Fruit fly (Drosophila melanogaster): ENCODE results near the gene CG3168.

Gene CG3168

dm6 chrX:6687267-6687666 is 52.5 kb downstream of the CG3168 start, which contains the start of gene CG44303 (continued):
- TF ChIP-seq stwl (tag; optimal IDR thresholded peaks at IDR 0.05) (peak; percentile 31), Dref (GFP tag; IDR thresholded peaks at IDR 0.05) (peak; percentile 77), tll (GFP tag; optimal IDR thresholded peaks at IDR 0.05) (no peak), CG1602 (GFP tag; optimal IDR thresholded peaks at IDR 0.05) (no peak), vnd (GFP tag; IDR thresholded peaks at IDR 0.05; ENCODE audit: partially characterized antibody) (peak; percentile 62), HLH4C (GFP tag; IDR thresholded peaks at IDR 0.05; ENCODE audit: partially characterized antibody) (peak; percentile 80), CG2116 (GFP tag; optimal IDR thresholded peaks at IDR 0.05) (peak; percentile 61), CG7963 (GFP tag; IDR thresholded peaks at IDR 0.05; ENCODE audit: partially characterized antibody) (peak; percentile 59; the same call in 2 of the 3 replicates), her (GFP tag; optimal IDR thresholded peaks at IDR 0.05) (no peak), bbx (GFP tag; IDR thresholded peaks at IDR 0.05; ENCODE audit: partially characterized antibody) (peak; percentile 74), gt (GFP tag; IDR thresholded peaks at IDR 0.05) (no peak), mld (GFP tag; IDR thresholded peaks at IDR 0.05; ENCODE audit: partially characterized antibody) (peak; percentile 80), CG6791 (GFP tag; IDR thresholded peaks at IDR 0.05; ENCODE audit: partially characterized antibody) (peak; percentile 82), CG4424 (GFP tag; optimal IDR thresholded peaks at IDR 0.05) (no peak), CG13287 (GFP tag; IDR thresholded peaks at IDR 0.05; ENCODE audit: partially characterized antibody) (peak; percentile 44; the same call in 1 of the 2 replicates), ato (GFP tag; IDR thresholded peaks at IDR 0.05; ENCODE audit: partially characterized antibody) (peak; percentile 79), pzg (GFP tag; optimal IDR thresholded peaks at IDR 0.05) (peak; percentile 28), chinmo (GFP tag; IDR thresholded peaks at IDR 0.05; ENCODE audit: partially characterized antibody) (0 out of 4 replicates have a peak, but pooled peaks have one; percentile 11), Doc3 (GFP tag; IDR thresholded peaks at IDR 0.05; ENCODE audit: partially characterized antibody) (peak; percentile 34; the same call in 1 of the 3 replicates), amos (GFP tag; IDR thresholded peaks at IDR 0.05; ENCODE audit: partially characterized antibody) (peak; percentile 61; the same call in 1 of the 2 replicates), CG14860 (GFP tag; IDR thresholded peaks at IDR 0.05; ENCODE audit: partially characterized antibody) (peak; percentile 69), E2f2 (GFP tag; IDR thresholded peaks at IDR 0.05) (peak; percentile 79), sna (GFP tag; IDR thresholded peaks at IDR 0.05; ENCODE audit: partially characterized antibody) (0 out of 2 replicates have a peak, but pooled peaks have one; percentile 22)

dm6 chrX:6683635-6684499 is 55.9 kb downstream of the CG3168 start, which contains the start of gene Pink1:
TSS of gene Pink1 (plus strand) at chrX:6683798.
- TF ChIP-seq otp (GFP tag; IDR thresholded peaks at IDR 0.05) (no peak), Dfd (GFP tag; optimal IDR thresholded peaks at IDR 0.05) (no peak), insv (GFP tag; optimal IDR thresholded peaks at IDR 0.05) (peak in 1 of 2 experiments; percentile 13), bowl (GFP tag; IDR thresholded peaks at IDR 0.05) (no peak), mld (GFP tag; IDR thresholded peaks at IDR 0.05; ENCODE audit: partially characterized antibody) (no peak), CG3163 (GFP tag; optimal IDR thresholded peaks at IDR 0.05) (no peak), ems (GFP tag; optimal IDR thresholded peaks at IDR 0.05) (no peak), sr (GFP tag; IDR thresholded peaks at IDR 0.05) (no peak), inv (GFP tag; IDR thresholded peaks at IDR 0.05; ENCODE audit: partially characterized antibody) (no peak; the same call in 1 of the 2 replicates), ato (GFP tag; IDR thresholded peaks at IDR 0.05; ENCODE audit: partially characterized antibody) (peak; percentile 60; the same call in 1 of the 2 replicates), CG6765 (GFP tag; optimal IDR thresholded peaks at IDR 0.05) (no peak), fd102C (GFP tag; optimal IDR thresholded peaks at IDR 0.05) (no peak), CG10431 (GFP tag; optimal IDR thresholded peaks at IDR 0.05) (no peak), CG8359 (GFP tag; optimal IDR thresholded peaks at IDR 0.05; ENCODE audit: borderline replicate concordance) (no peak), dysf (GFP tag; IDR thresholded peaks at IDR 0.05) (no peak), kni (GFP tag; optimal IDR thresholded peaks at IDR 0.05) (no peak), CG11504 (tag; optimal IDR thresholded peaks at IDR 0.05) (no peak), CG16779 (GFP tag; IDR thresholded peaks at IDR 0.05) (no peak), cad (GFP tag; optimal IDR thresholded peaks at IDR 0.05) (no peak), hth (optimal IDR thresholded peaks at IDR 0.05) (no peak), bab2 (GFP tag; optimal IDR thresholded peaks at IDR 0.05) (no peak), CG14710 (tag; optimal IDR thresholded peaks at IDR 0.05) (peak; percentile 99), CG13624 (GFP tag; optimal IDR thresholded peaks at IDR 0.05) (peak; percentile 91), ken (GFP tag; IDR thresholded peaks at IDR 0.05) (no peak), ash1 (GFP tag; optimal IDR thresholded peaks at IDR 0.05) (no peak)

Measured in whole organism, embryonic.